Worm (Caenorhabditis elegans): ENCODE data around the gene fbxb-87.

ce11 chrIII:10903009-10903609 lies 8.8 kb downstream of the fbxb-87 start:
- TF ChIP-seq fkh-10 (GFP tag; optimal IDR thresholded peaks at IDR 0.05), result peak; percentile 71
- no peak for TF ChIP-seq nhr-77 (tag; optimal IDR thresholded peaks at IDR 0.05)
- no peak for TF ChIP-seq fkh-2 (tag; optimal IDR thresholded peaks at IDR 0.05)
- no peak for TF ChIP-seq ceh-82 (tag; optimal IDR thresholded peaks at IDR 0.05)
- TF ChIP-seq nhr-11 (tag; optimal IDR thresholded peaks at IDR 0.05), result peak; percentile 16
- TF ChIP-seq mdl-1 (tag; optimal IDR thresholded peaks at IDR 0.05), result no peak
- no peak for TF ChIP-seq jun-1 (tag; optimal IDR thresholded peaks at IDR 0.05)
- TF ChIP-seq fos-1 (tag; optimal IDR thresholded peaks at IDR 0.05), result no peak
- TF ChIP-seq elt-2 (tag; optimal IDR thresholded peaks at IDR 0.05), result no peak
- no peak for TF ChIP-seq nhr-12 (tag; optimal IDR thresholded peaks at IDR 0.05)
